Fruit fly (Drosophila melanogaster) whole organism, wandering third instar larva: ENCODE data around the gene CG5902.
A peak's percentile ranks its signal among the peaks of the same experiment; 100 is the strongest.

Experiments
- Abd-B ChIP-seq: fragments of >200 bp; optimal IDR thresholded peaks from 2 replicates; lab custom pipeline; 2017; ENCODE audit warnings: missing biosample characterization, missing genetic modification characterization
- CG32264 ChIP-seq: fragments of 200-800 bp; sonication (Bioruptor generic); optimal IDR thresholded peaks from 2 replicates; lab custom pipeline; 2016; ENCODE audit warnings: missing biosample characterization, missing genetic modification characterization
- CrebA ChIP-seq: fragments of 200-800 bp; sonication (Bioruptor generic); optimal IDR thresholded peaks from 2 replicates; lab custom pipeline; 2016; ENCODE audit warnings: missing biosample characterization, mild to moderate bottlenecking, missing genetic modification characterization, borderline replicate concordance
- Dfd ChIP-seq: fragments of >200 bp; optimal IDR thresholded peaks from 2 replicates; lab custom pipeline; 2017; ENCODE audit warnings: missing biosample characterization, missing genetic modification characterization
- Dif ChIP-seq: fragments of 200-275, 200-300 bp; sonication (Bioruptor generic); optimal IDR thresholded peaks from 2 replicates; lab custom pipeline; 2018; ENCODE audit warnings: missing biosample characterization, missing genetic modification characterization; ENCODE audit not compliant: partially characterized antibody
- HLH106 ChIP-seq: fragments of 200-800 bp; optimal IDR thresholded peaks from 3 replicates; lab custom pipeline; 2019; ENCODE audit warnings: missing biosample characterization, mild to moderate bottlenecking, missing genetic modification characterization, moderate library complexity
- Hnf4 ChIP-seq: fragments of 200-800 bp; sonication (Bioruptor generic); optimal IDR thresholded peaks from 2 replicates; lab custom pipeline; 2016; ENCODE audit warnings: missing biosample characterization, mild to moderate bottlenecking, missing genetic modification characterization
- Hr83 ChIP-seq: fragments of 200-300 bp; sonication (Bioruptor generic); optimal IDR thresholded peaks from 2 replicates; lab custom pipeline; 2016; ENCODE audit warnings: missing biosample characterization, mild to moderate bottlenecking, missing genetic modification characterization, moderate library complexity; ENCODE audit not compliant: poor library complexity, severe bottlenecking
- N ChIP-seq: fragments of >200 bp; optimal IDR thresholded peaks from 2 replicates; lab custom pipeline; 2018; ENCODE audit warnings: missing biosample characterization, missing external identifiers, missing genetic modification characterization
- OdsH ChIP-seq: fragments of 200-800 bp; sonication (Bioruptor generic); optimal IDR thresholded peaks from 2 replicates; lab custom pipeline; 2016; ENCODE audit warnings: missing biosample characterization, mild to moderate bottlenecking, missing genetic modification characterization
- Rel ChIP-seq, 2 experiments: fragments of 200-800 bp; sonication (Bioruptor generic) in 1 of 2; optimal IDR thresholded peaks; 2 replicates in 1 of 2; 3 replicates in 1 of 2; lab custom pipeline; 2016 to 2019; ENCODE audit warnings: mild to moderate bottlenecking in 2 of 2, missing biosample characterization in 2 of 2, missing genetic modification characterization in 2 of 2, moderate library complexity in 1 of 2
- Sp1 ChIP-seq: fragments of 200-800 bp; sonication (Bioruptor generic); optimal IDR thresholded peaks from 3 replicates; lab custom pipeline; 2019; ENCODE audit warnings: missing biosample characterization, mild to moderate bottlenecking, missing genetic modification characterization, moderate library complexity
- Vsx2 ChIP-seq: fragments of 200-300, 225-300 bp; sonication (Bioruptor generic); optimal IDR thresholded peaks from 2 replicates; lab custom pipeline; 2018; ENCODE audit warnings: missing biosample characterization, missing genetic modification characterization; ENCODE audit not compliant: partially characterized antibody
- br ChIP-seq: fragments of 200-800 bp; sonication (Bioruptor generic); optimal IDR thresholded peaks from 2 replicates; lab custom pipeline; 2016; ENCODE audit warnings: missing biosample characterization, missing genetic modification characterization
- dl ChIP-seq, 2 experiments: fragments of 175-275, 200-275 bp in 1 of 2; fragments of 200-275 bp in 1 of 2; sonication (Bioruptor generic); optimal IDR thresholded peaks; lab custom pipeline; 2018; ENCODE audit warnings: mild to moderate bottlenecking in 2 of 2, missing biosample characterization in 2 of 2, missing genetic modification characterization in 2 of 2, moderate library complexity in 2 of 2; ENCODE audit not compliant: partially characterized antibody in 2 of 2, insufficient read depth in 1 of 2
- dmrt93B ChIP-seq: fragments of 200-800 bp; sonication (Bioruptor generic); optimal IDR thresholded peaks from 2 replicates; lab custom pipeline; 2018; ENCODE audit warnings: missing biosample characterization, mild to moderate bottlenecking, missing genetic modification characterization
- dsf ChIP-seq: sonication (Bioruptor generic); optimal IDR thresholded peaks from 2 replicates; lab custom pipeline; 2016; ENCODE audit warnings: missing biosample characterization, missing genetic modification characterization, borderline replicate concordance
- ey ChIP-seq: fragments of 200-800 bp; sonication (Bioruptor generic); optimal IDR thresholded peaks from 2 replicates; lab custom pipeline; 2016; ENCODE audit warnings: missing biosample characterization, missing genetic modification characterization
- fru ChIP-seq: fragments of 200-800 bp; sonication (Bioruptor generic); optimal IDR thresholded peaks from 3 replicates; lab custom pipeline; 2016; ENCODE audit warnings: missing biosample characterization, mild to moderate bottlenecking, missing genetic modification characterization
- h ChIP-seq: fragments of 200-800 bp; sonication (Bioruptor generic); optimal IDR thresholded peaks from 3 replicates; lab custom pipeline; 2016; ENCODE audit warnings: missing biosample characterization, mild to moderate bottlenecking, missing genetic modification characterization
- jim ChIP-seq: fragments of 175-275, 200-325 bp; sonication (Bioruptor generic); optimal IDR thresholded peaks from 2 replicates; lab custom pipeline; 2016; ENCODE audit warnings: missing biosample characterization, mild to moderate bottlenecking, missing genetic modification characterization
- lola ChIP-seq: fragments of >200 bp; optimal IDR thresholded peaks from 2 replicates; lab custom pipeline; 2017; ENCODE audit warnings: missing biosample characterization, missing genetic modification characterization
- pan ChIP-seq: fragments of >200 bp; optimal IDR thresholded peaks from 2 replicates; lab custom pipeline; 2017
- rgr ChIP-seq: fragments of 200-800 bp; sonication (Bioruptor generic); optimal IDR thresholded peaks from 3 replicates; lab custom pipeline; 2016; ENCODE audit warnings: missing biosample characterization, mild to moderate bottlenecking, missing genetic modification characterization
- sage ChIP-seq: fragments of 200-800 bp; sonication (Bioruptor generic); optimal IDR thresholded peaks from 2 replicates; lab custom pipeline; 2016; ENCODE audit warnings: missing biosample characterization, mild to moderate bottlenecking, missing genetic modification characterization
- sv ChIP-seq: fragments of 200-800 bp; sonication (Bioruptor generic); optimal IDR thresholded peaks from 3 replicates; lab custom pipeline; 2016; ENCODE audit warnings: missing biosample characterization, missing genetic modification characterization
- tai ChIP-seq: sonication (Bioruptor generic); optimal IDR thresholded peaks from 2 replicates; lab custom pipeline; 2016; ENCODE audit warnings: missing biosample characterization, missing genetic modification characterization
- usp ChIP-seq: fragments of >200 bp; optimal IDR thresholded peaks from 2 replicates; lab custom pipeline; 2017; ENCODE audit warnings: missing biosample characterization, missing genetic modification characterization
- woc ChIP-seq: sonication (Bioruptor generic); optimal IDR thresholded peaks from 2 replicates; lab custom pipeline; 2016; ENCODE audit warnings: missing biosample characterization, mild to moderate bottlenecking, missing genetic modification characterization

The CG5902 gene

DNA sequence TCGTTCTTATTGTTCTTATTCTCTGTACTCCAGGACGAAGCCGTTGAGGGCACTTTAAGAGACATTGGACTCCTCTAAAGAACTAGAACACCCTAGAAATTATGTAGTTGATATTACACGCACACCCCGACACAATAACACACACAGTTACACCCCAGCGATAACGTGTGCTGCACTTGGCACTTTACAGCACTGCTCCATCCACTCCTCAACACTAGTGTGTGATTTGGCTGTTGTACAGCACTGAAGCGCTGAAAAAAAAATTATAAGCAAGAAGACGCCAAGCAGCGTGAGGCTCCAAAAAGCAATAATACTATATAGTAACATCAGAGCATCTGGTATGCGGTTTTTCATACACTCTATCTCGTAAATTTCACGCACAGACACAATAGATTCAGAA is 25.6 kb upstream of the CG5902 start:
- TF ChIP-seq Abd-B (GFP tag; lab: Kevin White, UChicago), result no peak
- TF ChIP-seq CrebA (GFP tag; lab: Kevin White, UChicago), result no peak
- no peak for TF ChIP-seq N (GFP tag; lab: Kevin White, UChicago)
- TF ChIP-seq lola, result no peak
- TF ChIP-seq fru (GFP tag; lab: Kevin White, UChicago), result no peak
- TF ChIP-seq ey, result no peak
- no peak for TF ChIP-seq woc
- no peak for TF ChIP-seq rgr (GFP tag; lab: Kevin White, UChicago)
- TF ChIP-seq h (GFP tag; lab: Kevin White, UChicago), result no peak
- TF ChIP-seq sv (GFP tag; lab: Kevin White, UChicago), result no peak

DNA sequence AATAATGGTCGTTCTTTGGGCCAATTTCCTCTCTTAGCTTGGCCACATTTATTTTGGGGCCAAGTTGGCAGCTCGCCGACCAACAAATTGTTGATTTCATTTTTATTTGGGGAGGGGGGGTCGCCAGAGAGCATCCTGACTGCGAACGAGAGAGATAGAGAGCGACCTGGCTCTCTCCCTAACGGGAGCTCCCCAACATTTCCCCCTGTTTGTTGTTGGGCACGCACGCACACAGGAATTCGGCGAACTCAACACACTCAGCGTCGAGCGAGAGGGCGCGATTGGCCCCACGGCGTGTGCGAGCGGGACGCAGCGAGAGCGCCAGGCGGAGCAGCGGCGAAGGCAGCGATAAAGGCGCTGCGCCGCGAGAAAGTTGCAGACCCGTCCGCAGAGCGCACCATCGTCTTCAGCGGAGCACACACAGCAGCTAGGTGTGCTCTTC is 23.6 kb upstream of the CG5902 start, which contains the start of gene CG31140:
TSS of gene CG31140 (plus strand) at position 400 of the 442 bp plus-strand sequence.
- TF ChIP-seq CG32264 (GFP tag; lab: Kevin White, UChicago), result no peak
- no peak for TF ChIP-seq br (GFP tag; lab: Kevin White, UChicago)
- TF ChIP-seq dl (GFP tag; optimal IDR thresholded peaks at IDR 0.05; lab: Kevin White, UChicago; ENCODE audit: insufficient read depth in 1 of 2, partially characterized antibody in 2 of 2), result peak in 1 of 2 experiments; percentile 6
- peak; percentile 26 for TF ChIP-seq Sp1 (GFP tag; lab: Kevin White, UChicago)
- TF ChIP-seq Rel (GFP tag; optimal IDR thresholded peaks at IDR 0.05; lab: Kevin White, UChicago), result no peak
- TF ChIP-seq Rel (tag; optimal IDR thresholded peaks at IDR 0.05; lab: Kevin White, UChicago), result peak; percentile 22
- peak; percentile 10 for TF ChIP-seq Vsx2 (GFP tag; lab: Kevin White, UChicago)
- peak; percentile 43 for TF ChIP-seq Dif (GFP tag; lab: Kevin White, UChicago)
- peak; percentile 6 for TF ChIP-seq rgr (GFP tag; lab: Kevin White, UChicago)
- no peak for TF ChIP-seq h (GFP tag; lab: Kevin White, UChicago)

DNA sequence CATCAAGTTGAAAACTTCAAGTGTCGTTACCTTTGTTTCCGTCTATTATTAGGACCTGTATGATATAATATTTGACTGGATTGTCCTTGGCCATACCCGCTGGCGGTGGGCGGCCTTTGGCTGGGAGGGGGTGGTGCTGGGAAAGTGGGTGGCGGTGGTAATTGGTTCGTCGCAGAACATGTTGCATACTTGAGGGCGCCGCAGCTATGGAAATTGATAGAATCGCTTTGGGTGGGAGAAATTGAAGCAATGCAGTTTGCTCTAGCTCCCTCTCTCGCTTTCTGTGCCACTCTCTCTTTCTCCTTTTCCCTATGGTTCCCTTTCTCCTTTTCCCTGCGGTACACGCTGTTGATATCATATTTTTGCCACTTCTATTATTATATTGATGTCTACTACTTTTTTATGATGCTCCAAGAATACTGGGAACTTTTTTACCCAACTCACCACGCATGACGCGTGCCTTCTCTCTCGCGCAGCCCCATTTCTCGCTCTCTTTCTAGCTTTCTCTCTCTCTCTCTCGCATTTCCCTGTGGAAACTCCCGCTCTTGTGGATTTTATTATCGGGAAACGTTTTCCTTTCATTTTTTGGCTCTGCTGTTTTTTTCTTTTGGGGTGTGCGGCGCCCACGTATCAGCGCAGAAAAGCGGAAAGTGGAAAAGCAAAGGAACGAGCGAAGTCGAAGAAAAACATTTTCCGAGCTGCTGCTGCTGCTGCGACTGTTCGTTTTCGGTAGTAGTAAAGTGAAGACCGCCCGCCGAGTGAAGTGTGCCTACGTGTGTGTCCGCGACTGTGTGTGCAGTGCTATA is 21.3 kb upstream of the CG5902 start:
- TF ChIP-seq tai (GFP tag; lab: Kevin White, UChicago) (no peak), jim (no peak), CG32264 (GFP tag; lab: Kevin White, UChicago) (no peak), dmrt93B (GFP tag; lab: Kevin White, UChicago) (no peak), Abd-B (GFP tag; lab: Kevin White, UChicago) (no peak), dsf (GFP tag; lab: Kevin White, UChicago) (no peak), HLH106 (tag; lab: Kevin White, UChicago) (no peak), dl (GFP tag; optimal IDR thresholded peaks at IDR 0.05; lab: Kevin White, UChicago; ENCODE audit: insufficient read depth in 1 of 2, partially characterized antibody in 2 of 2) (no peak), pan (lab: Kevin White, UChicago) (no peak), br (GFP tag; lab: Kevin White, UChicago) (no peak), sv (GFP tag; lab: Kevin White, UChicago) (no peak)

DNA sequence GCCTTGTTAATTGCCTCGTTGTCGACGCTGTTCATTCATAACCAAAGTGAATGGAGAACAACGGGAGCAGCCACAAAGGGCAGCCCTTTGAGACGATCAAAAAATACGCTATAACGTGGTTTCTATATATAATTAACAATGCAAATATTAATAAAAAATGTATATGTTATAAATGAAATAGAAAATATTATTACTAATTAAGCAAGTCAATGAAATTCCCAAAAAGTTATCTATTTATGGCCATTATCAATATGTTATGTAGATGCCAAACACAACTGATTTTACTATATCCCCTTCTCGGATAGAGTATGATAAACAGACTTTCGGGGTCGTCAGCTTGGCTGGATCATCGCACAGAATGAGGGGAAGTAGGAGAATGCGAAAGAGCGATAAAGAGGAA is 17.0 kb upstream of the CG5902 start:
- TF ChIP-seq Vsx2 (GFP tag; lab: Kevin White, UChicago) (no peak), sage (GFP tag; lab: Kevin White, UChicago) (no peak), sv (GFP tag; lab: Kevin White, UChicago) (no peak), br (GFP tag; lab: Kevin White, UChicago) (no peak), CrebA (GFP tag; lab: Kevin White, UChicago) (no peak), Hr83 (no peak), pan (lab: Kevin White, UChicago) (no peak), Dfd (GFP tag; lab: Kevin White, UChicago) (no peak), lola (no peak), Dif (GFP tag; lab: Kevin White, UChicago) (no peak), OdsH (GFP tag; lab: Kevin White, UChicago) (no peak), Hnf4 (GFP tag; lab: Kevin White, UChicago) (no peak), usp (no peak), fru (GFP tag; lab: Kevin White, UChicago) (no peak), woc (no peak), h (GFP tag; lab: Kevin White, UChicago) (no peak), tai (GFP tag; lab: Kevin White, UChicago) (no peak), N (GFP tag; lab: Kevin White, UChicago) (no peak)
